Worm (Caenorhabditis elegans) whole organism, L2 larva: ENCODE measurements around the gene R03H10.7.

Source experiments
- F13H6.1 ChIP-seq: sonication (generic microtip); optimal IDR thresholded peaks from 2 replicates; lab custom pipeline; 2016; ENCODE audit warnings: missing genetic modification characterization, missing compliant biosample characterization
- Y55F3AM.14 ChIP-seq: fragments of 200-800 bp; sonication (Bioruptor generic); optimal IDR thresholded peaks from 2 replicates; lab custom pipeline; 2018; ENCODE audit warnings: mild to moderate bottlenecking, missing genetic modification characterization, missing compliant biosample characterization
- ZK546.5 ChIP-seq: sonication (generic microtip); optimal IDR thresholded peaks from 2 replicates; lab custom pipeline; 2017; ENCODE audit warnings: missing biosample characterization, missing genetic modification characterization
- alr-1 ChIP-seq: fragments of 150-350 bp; optimal IDR thresholded peaks from 2 replicates; lab custom pipeline; 2014; ENCODE audit warnings: missing biosample characterization, missing genetic modification characterization
- aly-2 ChIP-seq: fragments of 150-350 bp; optimal IDR thresholded peaks from 2 replicates; lab custom pipeline; 2014; ENCODE audit warnings: missing biosample characterization, missing genetic modification characterization
- blmp-1 ChIP-seq: sonication (generic microtip); optimal IDR thresholded peaks from 2 replicates; lab custom pipeline; 2017; ENCODE audit warnings: missing genetic modification characterization, mild to moderate bottlenecking, missing compliant biosample characterization, antibody characterized with exemption, moderate library complexity; ENCODE audit not compliant: insufficient read depth
- ceh-82 ChIP-seq: fragments of 150-350 bp; optimal IDR thresholded peaks from 2 replicates; lab custom pipeline; 2014; ENCODE audit warnings: missing biosample characterization, missing genetic modification characterization
- dmd-4 ChIP-seq: sonication (generic microtip); optimal IDR thresholded peaks from 2 replicates; lab custom pipeline; 2017; ENCODE audit warnings: missing biosample characterization, missing genetic modification characterization
- egl-27 ChIP-seq: sonication (generic microtip); optimal IDR thresholded peaks from 3 replicates; lab custom pipeline; 2017; ENCODE audit warnings: missing biosample characterization, missing genetic modification reagents, missing genetic modification characterization
- elt-1 ChIP-seq: fragments of 150-350 bp; optimal IDR thresholded peaks from 2 replicates; lab custom pipeline; 2014; ENCODE audit warnings: missing biosample characterization, missing genetic modification characterization
- fos-1 ChIP-seq: fragments of 150-350 bp; optimal IDR thresholded peaks from 2 replicates; lab custom pipeline; 2014; ENCODE audit warnings: missing biosample characterization, missing genetic modification characterization
- gmeb-1 ChIP-seq: fragments of 150-350 bp; optimal IDR thresholded peaks from 2 replicates; lab custom pipeline; 2014; ENCODE audit warnings: missing biosample characterization, missing genetic modification characterization
- lin-13 ChIP-seq: fragments of 150-350 bp; optimal IDR thresholded peaks from 2 replicates; lab custom pipeline; 2014; ENCODE audit warnings: missing biosample characterization, missing genetic modification reagents, missing genetic modification characterization
- lin-39 ChIP-seq: fragments of 150-350 bp; optimal IDR thresholded peaks from 2 replicates; lab custom pipeline; 2014; ENCODE audit warnings: missing biosample characterization, missing genetic modification reagents, missing genetic modification characterization
- mbf-1 ChIP-seq: sonication (generic microtip); optimal IDR thresholded peaks from 2 replicates; lab custom pipeline; 2017; ENCODE audit warnings: missing biosample characterization, missing genetic modification characterization
- mdl-1 ChIP-seq, 2 experiments: fragments of 150-350 bp in 1 of 2; sonication (generic microtip) in 1 of 2; optimal IDR thresholded peaks; 2 replicates each; lab custom pipeline; 2017; ENCODE audit warnings: missing biosample characterization in 2 of 2, missing genetic modification characterization in 2 of 2
- nhr-10 ChIP-seq: sonication (generic microtip); optimal IDR thresholded peaks from 2 replicates; lab custom pipeline; 2017; ENCODE audit warnings: missing biosample characterization, missing genetic modification characterization
- nhr-11 ChIP-seq: fragments of 150-350 bp; optimal IDR thresholded peaks from 2 replicates; lab custom pipeline; 2014; ENCODE audit warnings: missing biosample characterization, missing genetic modification characterization
- nhr-129 ChIP-seq: fragments of 150-350 bp; optimal IDR thresholded peaks from 2 replicates; lab custom pipeline; 2014; ENCODE audit warnings: missing biosample characterization, missing genetic modification characterization
- nhr-23 ChIP-seq: fragments of 150-350 bp; optimal IDR thresholded peaks from 2 replicates; lab custom pipeline; 2014; ENCODE audit warnings: missing biosample characterization, missing genetic modification reagents, missing genetic modification characterization
- nhr-237 ChIP-seq: fragments of 150-350 bp; optimal IDR thresholded peaks from 2 replicates; lab custom pipeline; 2014; ENCODE audit warnings: missing biosample characterization, missing genetic modification characterization
- nhr-25 ChIP-seq: fragments of 150-350 bp; sonication (generic microtip); optimal IDR thresholded peaks from 3 replicates; lab custom pipeline; 2014; ENCODE audit warnings: missing biosample characterization, missing genetic modification characterization
- nhr-6 ChIP-seq: fragments of 150-350 bp; optimal IDR thresholded peaks from 2 replicates; lab custom pipeline; 2014; ENCODE audit warnings: missing biosample characterization, missing genetic modification characterization
- nhr-77 ChIP-seq: fragments of 150-350 bp; optimal IDR thresholded peaks from 2 replicates; lab custom pipeline; 2014; ENCODE audit warnings: missing biosample characterization, missing genetic modification characterization
- peb-1 ChIP-seq: fragments of 150-350 bp; optimal IDR thresholded peaks from 2 replicates; lab custom pipeline; 2014; ENCODE audit warnings: missing biosample characterization, missing genetic modification characterization
- sem-4 ChIP-seq: fragments of 150-350 bp; optimal IDR thresholded peaks from 2 replicates; lab custom pipeline; 2014; ENCODE audit warnings: missing biosample characterization, missing genetic modification reagents, missing genetic modification characterization
- skn-1 ChIP-seq: sonication (generic microtip); optimal IDR thresholded peaks from 2 replicates; lab custom pipeline; 2017; ENCODE audit warnings: missing biosample characterization, missing genetic modification characterization
- sma-3 ChIP-seq: sonication (generic microtip); optimal IDR thresholded peaks from 2 replicates; lab custom pipeline; 2016; ENCODE audit warnings: missing genetic modification reagents, missing genetic modification characterization, missing compliant biosample characterization
- snpc-4 ChIP-seq: fragments of 150-350 bp; optimal IDR thresholded peaks from 2 replicates; lab custom pipeline; 2014; ENCODE audit warnings: missing biosample characterization, missing genetic modification characterization
- unc-39 ChIP-seq: fragments of 150-350 bp; optimal IDR thresholded peaks from 2 replicates; lab custom pipeline; 2014; ENCODE audit warnings: missing biosample characterization, missing genetic modification characterization
- unc-55 ChIP-seq: fragments of 150-350 bp; sonication (generic microtip); optimal IDR thresholded peaks from 3 replicates; lab custom pipeline; 2014; ENCODE audit warnings: missing biosample characterization, missing genetic modification reagents, missing genetic modification characterization
- unc-62 ChIP-seq: fragments of 150-350 bp; optimal IDR thresholded peaks from 2 replicates; lab custom pipeline; 2014; ENCODE audit warnings: missing biosample characterization, missing genetic modification reagents, missing genetic modification characterization
- zag-1 ChIP-seq: fragments of 150-350 bp; optimal IDR thresholded peaks from 2 replicates; lab custom pipeline; 2014; ENCODE audit warnings: missing biosample characterization, missing genetic modification characterization
- ztf-1 ChIP-seq: fragments of 200-800 bp; sonication (Bioruptor generic); conservative IDR thresholded peaks from 2 replicates; pipeline ENCODE4 v1.3.6; 2022; ENCODE audit warnings: missing genetic modification characterization, missing compliant biosample characterization
- ztf-4 ChIP-seq: fragments of 150-350 bp; optimal IDR thresholded peaks from 2 replicates; lab custom pipeline; 2014; ENCODE audit warnings: missing biosample characterization, missing genetic modification characterization

The R03H10.7 gene

DNA sequence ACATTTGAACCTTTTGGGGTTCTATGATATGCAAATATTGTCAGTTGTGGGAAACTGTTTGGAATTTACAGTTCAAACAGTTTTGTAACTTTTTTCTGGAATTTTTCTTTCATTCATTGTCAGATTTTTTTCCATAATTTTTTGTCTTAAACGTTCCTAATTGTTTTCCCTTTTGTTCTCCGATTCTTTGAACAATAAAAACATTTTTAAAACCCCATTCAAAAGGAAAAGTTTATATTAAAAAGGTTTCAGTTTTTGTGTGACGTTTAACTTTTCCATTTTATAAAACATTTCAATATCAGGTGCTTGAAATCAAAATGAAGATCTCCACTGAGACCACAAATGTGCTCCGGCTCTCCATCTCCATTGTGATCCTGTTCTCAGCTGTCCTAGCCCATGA is 40.3 kb upstream of the R03H10.7 start, which contains the start of gene F31D5.1:
Gene F31D5.1, plus strand, starts transcription at position 301 of the 400 bp plus-strand sequence.
- TF ChIP-seq dmd-4 (tag; lab: Kevin White, UChicago) (no peak), mdl-1 (tag; optimal IDR thresholded peaks at IDR 0.05; lab: Kevin White, UChicago) (no peak)

ce11 chrII:4215318-4215717 is 36.6 kb upstream of the R03H10.7 start, which contains the start of gene F31D5.2:
TSS of gene F31D5.2 (plus strand) at chrII:4215618.
- TF ChIP-seq mdl-1 (tag; optimal IDR thresholded peaks at IDR 0.05; lab: Kevin White, UChicago): no peak
- TF ChIP-seq alr-1: no peak
- TF ChIP-seq nhr-6 (tag; lab: Kevin White, UChicago): no peak
- TF ChIP-seq zag-1 (tag; lab: Kevin White, UChicago): no peak
- no peak for TF ChIP-seq ceh-82 (tag; lab: Kevin White, UChicago)
- no peak for TF ChIP-seq Y55F3AM.14 (GFP tag; lab: Kevin White, UChicago)
- no peak for TF ChIP-seq nhr-10 (tag; lab: Kevin White, UChicago)
- no peak for TF ChIP-seq nhr-237 (tag; lab: Kevin White, UChicago)
- no peak for TF ChIP-seq unc-55 (GFP tag; lab: Kevin White, UChicago)
- no peak for TF ChIP-seq fos-1
- TF ChIP-seq dmd-4 (tag; lab: Kevin White, UChicago): no peak
- no peak for TF ChIP-seq peb-1 (tag; lab: Kevin White, UChicago)
- no peak for TF ChIP-seq unc-62 (GFP tag; lab: Kevin White, UChicago)
- no peak for TF ChIP-seq lin-39 (tag; lab: Kevin White, UChicago)
- TF ChIP-seq nhr-25: no peak
- no peak for TF ChIP-seq egl-27 (tag; lab: Kevin White, UChicago)
- no peak for TF ChIP-seq blmp-1 (tag; lab: Kevin White, UChicago)

ce11 chrII:4211113-4211512 is 32.4 kb upstream of the R03H10.7 start, which contains the start of gene F31D5.7:
TSS of gene F31D5.7 (plus strand) at chrII:4211413.
- TF ChIP-seq sem-4 (tag; lab: Kevin White, UChicago) (no peak), unc-39 (tag; lab: Kevin White, UChicago) (no peak), nhr-237 (tag; lab: Kevin White, UChicago) (no peak), sma-3 (no peak), ZK546.5 (no peak), F13H6.1 (no peak), lin-13 (no peak)

ce11 chrII:4209071-4209747 is 30.5 kb upstream of the R03H10.7 start, which contains the start of gene F31D5.6:
TSS of gene F31D5.6 (plus strand) at chrII:4209697.
- no peak for TF ChIP-seq nhr-129 (tag; lab: Kevin White, UChicago)
- TF ChIP-seq nhr-237 (tag; lab: Kevin White, UChicago): no peak
- TF ChIP-seq elt-1 (tag; lab: Kevin White, UChicago): no peak
- no peak for TF ChIP-seq nhr-11 (tag; lab: Kevin White, UChicago)
- TF ChIP-seq zag-1 (tag; lab: Kevin White, UChicago): no peak
- no peak for TF ChIP-seq skn-1 (tag; lab: Kevin White, UChicago)
- TF ChIP-seq snpc-4 (tag; lab: Kevin White, UChicago): no peak
- TF ChIP-seq ztf-4: no peak
- no peak for TF ChIP-seq mbf-1 (tag; lab: Kevin White, UChicago)

- TF ChIP-seq aly-2 (no peak), nhr-77 (tag; lab: Kevin White, UChicago) (no peak), fos-1 (peak; percentile 68), ztf-1 (GFP tag; lab: Robert Waterston, UW) (no peak), nhr-23 (tag; lab: Kevin White, UChicago) (no peak), gmeb-1 (tag; lab: Kevin White, UChicago) (no peak)
Observed at ce11 chrII:4203729-4204184, 25.0 kb upstream of the R03H10.7 start, which contains the start of gene mth-1. TSS of gene mth-1 (minus strand) at chrII:4203779.
